Worm (Caenorhabditis elegans): ENCODE measurements around the gene T18D3.5.

ce11 chrX:12484749-12485148, 21.1 kb downstream of the T18D3.5 start, which contains the start of gene tbc-13:
- TF ChIP-seq flt-1 (GFP tag; IDR thresholded peaks at IDR 0.05): no peak
- TF ChIP-seq ref-1 (GFP tag; conservative IDR thresholded peaks at IDR 0.05): no peak
- TF ChIP-seq med-1 (GFP tag; optimal IDR thresholded peaks at IDR 0.05; ENCODE audit: insufficient read depth): no peak

All from whole organism, midembryonic.